Worm (Caenorhabditis elegans) whole organism, midembryonic: ENCODE results near the gene C17C3.6.

ENCODE experiments used
- T22C8.4 ChIP-seq: fragments of 200-800 bp; sonication (Bioruptor generic); IDR thresholded peaks from 2 replicates; pipeline ENCODE4 v1.3.6; 2022; ENCODE audit warnings: missing genetic modification characterization, missing compliant biosample characterization
- cog-1 ChIP-seq: sonication (generic microtip); optimal IDR thresholded peaks from 2 replicates; lab custom pipeline; 2016; ENCODE audit warnings: missing genetic modification characterization, missing compliant biosample characterization
- flt-1 ChIP-seq: fragments of 200-800 bp; sonication (Bioruptor generic); IDR thresholded peaks from 2 replicates; pipeline ENCODE4 v1.3.6; 2022; ENCODE audit warnings: missing genetic modification characterization, missing compliant biosample characterization
- klf-2 ChIP-seq: fragments of 200-800 bp; sonication (Bioruptor generic); conservative IDR thresholded peaks from 2 replicates; pipeline ENCODE4 v1.3.6; 2022; ENCODE audit warnings: missing genetic modification reagents, missing genetic modification characterization, missing compliant biosample characterization
- med-1 ChIP-seq: sonication (generic microtip); optimal IDR thresholded peaks from 2 replicates; lab custom pipeline; 2017; ENCODE audit warnings: missing genetic modification characterization, mild to moderate bottlenecking, missing compliant biosample characterization, antibody characterized with exemption, missing genetic modification reagents; ENCODE audit not compliant: insufficient read depth
- ref-1 ChIP-seq: fragments of 200-800 bp; sonication (Bioruptor generic); conservative IDR thresholded peaks from 2 replicates; pipeline ENCODE4 v1.3.6; 2022; ENCODE audit warnings: missing genetic modification reagents, missing genetic modification characterization, missing compliant biosample characterization
- tab-1 ChIP-seq: fragments of 200-800 bp; sonication (Bioruptor generic); IDR thresholded peaks from 2 replicates; pipeline ENCODE4 v1.3.6; 2022; ENCODE audit warnings: missing genetic modification characterization, missing compliant biosample characterization
- ztf-23 ChIP-seq: fragments of 200-800 bp; sonication (Bioruptor generic); IDR thresholded peaks from 2 replicates; pipeline ENCODE4 v1.3.6; 2022; ENCODE audit warnings: missing genetic modification reagents, missing genetic modification characterization, missing compliant biosample characterization
- ztf-29 ChIP-seq: fragments of 200-800 bp; sonication (Bioruptor generic); IDR thresholded peaks from 2 replicates; pipeline ENCODE4 v1.3.6; 2022; ENCODE audit warnings: missing genetic modification reagents, missing genetic modification characterization, missing compliant biosample characterization

C17C3.6 gene

DNA sequence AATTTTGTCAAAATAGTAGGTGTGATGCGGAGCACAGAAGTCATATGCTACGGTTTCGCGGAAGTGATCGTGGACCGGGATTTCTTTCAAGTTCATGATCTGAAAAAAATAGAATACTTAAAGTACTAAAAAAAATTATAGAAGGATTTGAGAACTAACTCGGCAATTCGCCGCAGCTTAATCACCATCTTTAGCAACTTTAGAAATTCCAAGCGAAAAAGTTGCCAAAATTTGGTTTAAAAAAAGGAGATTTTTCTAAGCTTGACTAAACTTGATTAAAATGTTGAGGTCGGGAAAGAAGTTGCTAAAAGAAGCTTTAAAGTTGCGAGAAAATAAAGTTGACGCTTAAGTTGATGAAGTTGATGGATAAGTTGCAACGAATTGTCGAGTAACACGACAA, 32.2 kb upstream of the C17C3.6 start, which contains the start of gene ZK177.9:
TSS of gene ZK177.9 (minus strand) at position 101 of the 400 bp plus-strand sequence.
- TF ChIP-seq cog-1 (tag; lab: Kevin White, UChicago) (no peak), ref-1 (GFP tag; lab: Robert Waterston, UW) (no peak), T22C8.4 (GFP tag; lab: Robert Waterston, UW) (no peak), flt-1 (GFP tag; lab: Robert Waterston, UW) (no peak), klf-2 (GFP tag; lab: Robert Waterston, UW) (no peak), ztf-23 (GFP tag; lab: Robert Waterston, UW) (no peak), tab-1 (no peak), ztf-29 (GFP tag; lab: Robert Waterston, UW) (no peak), med-1 (GFP tag; lab: Kevin White, UChicago) (no peak)

- no peak for TF ChIP-seq cog-1 (tag; lab: Kevin White, UChicago)
- TF ChIP-seq klf-2 (GFP tag; lab: Robert Waterston, UW), result no peak
- no peak for TF ChIP-seq med-1 (GFP tag; lab: Kevin White, UChicago)
- TF ChIP-seq ztf-23 (GFP tag; lab: Robert Waterston, UW), result no peak
- TF ChIP-seq tab-1, result no peak
- no peak for TF ChIP-seq ref-1 (GFP tag; lab: Robert Waterston, UW)
- TF ChIP-seq T22C8.4 (GFP tag; lab: Robert Waterston, UW), result no peak
- no peak for TF ChIP-seq flt-1 (GFP tag; lab: Robert Waterston, UW)
- no peak for TF ChIP-seq ztf-29 (GFP tag; lab: Robert Waterston, UW)
These were observed 31.8 kb upstream of the C17C3.6 start for ce11 chrII:5518055-5518454.

ce11 chrII:5518910-5519309, 30.9 kb upstream of the C17C3.6 start, which contains the start of gene ZK177.2:
ZK177.2 (plus strand) TSS chrII:5519210.
- TF ChIP-seq med-1 (GFP tag; lab: Kevin White, UChicago) (no peak), T22C8.4 (GFP tag; lab: Robert Waterston, UW) (no peak), ztf-29 (GFP tag; lab: Robert Waterston, UW) (no peak), tab-1 (no peak), ref-1 (GFP tag; lab: Robert Waterston, UW) (no peak), klf-2 (GFP tag; lab: Robert Waterston, UW) (no peak), flt-1 (GFP tag; lab: Robert Waterston, UW) (no peak), cog-1 (tag; lab: Kevin White, UChicago) (no peak), ztf-23 (GFP tag; lab: Robert Waterston, UW) (no peak)

DNA sequence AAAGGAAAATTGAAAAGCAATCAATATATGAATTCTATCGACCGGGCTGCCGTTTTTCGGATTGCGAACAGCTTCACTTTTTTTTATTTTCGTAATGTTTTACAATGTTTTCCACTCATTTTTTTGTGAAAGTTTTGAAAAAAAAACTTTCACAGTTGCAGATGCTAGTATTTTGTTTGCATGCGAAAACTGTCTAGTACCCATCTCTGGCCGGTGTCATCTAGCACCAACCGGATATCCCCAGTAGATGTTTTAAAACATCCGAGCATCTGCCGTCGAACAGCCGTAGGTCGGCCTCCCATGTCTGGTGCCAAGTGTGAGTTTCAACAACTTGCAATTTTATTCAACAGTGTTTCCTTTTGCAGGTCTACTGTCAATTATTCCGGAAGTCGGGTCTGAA, 28.4 kb upstream of the C17C3.6 start, which contains the start of gene ZK177.12:
TSS of gene ZK177.12 (plus strand) at position 301 of the 400 bp plus-strand sequence.
- no peak for TF ChIP-seq ztf-29 (GFP tag; lab: Robert Waterston, UW)

ce11 chrII:5522637-5523036, 27.2 kb upstream of the C17C3.6 start, which contains the start of gene ZK177.11:
ZK177.11 (plus strand) TSS chrII:5522937.
- TF ChIP-seq T22C8.4 (GFP tag; lab: Robert Waterston, UW) (no peak), ztf-23 (GFP tag; lab: Robert Waterston, UW) (no peak), ztf-29 (GFP tag; lab: Robert Waterston, UW) (no peak), ref-1 (GFP tag; lab: Robert Waterston, UW) (no peak), med-1 (GFP tag; lab: Kevin White, UChicago) (no peak), flt-1 (GFP tag; lab: Robert Waterston, UW) (no peak), klf-2 (GFP tag; lab: Robert Waterston, UW) (no peak), tab-1 (no peak), cog-1 (tag; lab: Kevin White, UChicago) (no peak)

DNA sequence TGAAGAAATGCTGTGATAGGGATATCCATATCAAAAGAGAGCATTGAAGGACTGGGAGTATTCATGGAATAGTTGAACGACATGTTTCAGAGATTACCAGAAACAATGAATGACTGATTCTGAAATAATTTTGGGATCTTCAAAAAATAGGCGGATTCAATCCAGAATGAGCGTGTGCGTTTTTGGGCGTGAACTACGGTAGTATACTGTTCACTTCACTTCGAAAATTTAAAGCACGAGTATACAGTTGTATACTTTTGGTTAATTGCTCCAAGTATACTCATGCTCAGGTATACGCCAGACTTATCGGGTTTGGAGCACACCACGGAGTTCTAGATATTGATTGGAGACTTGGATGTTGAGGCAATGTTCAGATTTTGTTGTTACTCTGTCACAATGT, 24.5 kb upstream of the C17C3.6 start, which contains the start of gene tbx-35:
TSS of gene tbx-35 (minus strand) at position 101 of the 400 bp plus-strand sequence.
- no peak for TF ChIP-seq ztf-29 (GFP tag; lab: Robert Waterston, UW)
- TF ChIP-seq T22C8.4 (GFP tag; lab: Robert Waterston, UW), result no peak
- no peak for TF ChIP-seq tab-1
- TF ChIP-seq ref-1 (GFP tag; lab: Robert Waterston, UW), result no peak

- no peak for TF ChIP-seq T22C8.4 (GFP tag; lab: Robert Waterston, UW)
- no peak for TF ChIP-seq tab-1
- no peak for TF ChIP-seq med-1 (GFP tag; lab: Kevin White, UChicago)
- no peak for TF ChIP-seq ztf-23 (GFP tag; lab: Robert Waterston, UW)
- TF ChIP-seq flt-1 (GFP tag; lab: Robert Waterston, UW), result no peak
- no peak for TF ChIP-seq cog-1 (tag; lab: Kevin White, UChicago)
These were observed 22.0 kb upstream of the C17C3.6 start, which contains the start of gene ZK177.1 for ce11 chrII:5527841-5528240. ZK177.1 (plus strand) TSS chrII:5528141.

- no peak for TF ChIP-seq ztf-29 (GFP tag; lab: Robert Waterston, UW)
- TF ChIP-seq ref-1 (GFP tag; lab: Robert Waterston, UW), result no peak
- no peak for TF ChIP-seq tab-1
- TF ChIP-seq flt-1 (GFP tag; lab: Robert Waterston, UW), result no peak
- TF ChIP-seq med-1 (GFP tag; lab: Kevin White, UChicago), result no peak
- no peak for TF ChIP-seq T22C8.4 (GFP tag; lab: Robert Waterston, UW)
- TF ChIP-seq klf-2 (GFP tag; lab: Robert Waterston, UW), result no peak
- TF ChIP-seq ztf-23 (GFP tag; lab: Robert Waterston, UW), result no peak
- TF ChIP-seq cog-1 (tag; lab: Kevin White, UChicago), result no peak
These were observed 18.0 kb upstream of the C17C3.6 start, which contains the start of gene C17C3.9 for ce11 chrII:5531855-5532328. C17C3.9 (minus strand) TSS chrII:5532278.

DNA sequence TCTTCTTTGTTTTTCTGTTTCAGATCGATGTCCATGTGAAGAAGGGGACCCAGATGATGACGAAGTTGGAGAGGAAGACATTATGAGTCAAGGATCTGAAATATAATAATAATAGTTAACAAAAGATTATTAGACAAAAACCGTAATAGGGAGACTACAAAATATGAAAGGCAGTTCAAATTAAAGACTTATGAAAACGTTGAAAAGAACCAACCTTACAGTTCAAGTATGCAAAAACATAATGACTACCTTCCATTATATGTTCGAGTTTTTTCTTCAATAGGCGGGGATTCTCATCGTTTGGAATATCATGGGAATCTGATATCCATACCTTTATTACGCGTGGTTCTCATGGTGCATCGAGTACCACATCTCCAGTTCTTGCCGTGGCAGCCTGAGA, 16.2 kb upstream of the C17C3.6 start, which contains the start of gene hlh-26:
TSS of gene hlh-26 (minus strand) at position 101 of the 400 bp plus-strand sequence.
- TF ChIP-seq tab-1, result no peak
- no peak for TF ChIP-seq ztf-23 (GFP tag; lab: Robert Waterston, UW)
- TF ChIP-seq T22C8.4 (GFP tag; lab: Robert Waterston, UW), result no peak
